Worm (Caenorhabditis elegans) whole organism, L4 larva: ENCODE data around the gene egl-5.
A peak's percentile ranks its signal among the peaks of the same experiment; 100 is the strongest.
"Not testable (repeated sequence)": the region's sequence is repeated elsewhere in the genome, so short reads cannot be mapped to it uniquely, and the experiment has no call there.

ENCODE experiments used
- F37D6.2 ChIP-seq: sonication (generic microtip); optimal IDR thresholded peaks from 2 replicates; lab custom pipeline; 2016; ENCODE audit warnings: mild to moderate bottlenecking, missing genetic modification characterization, missing compliant biosample characterization
- T20F7.1 ChIP-seq: fragments of 200-800 bp; sonication (Bioruptor generic); optimal IDR thresholded peaks from 2 replicates; lab custom pipeline; 2018; ENCODE audit warnings: mild to moderate bottlenecking, missing genetic modification characterization, missing compliant biosample characterization
- T26A8.4 ChIP-seq: fragments of 200-800 bp; sonication (Bioruptor generic); IDR thresholded peaks from 2 replicates; pipeline ENCODE4 v1.3.6; 2022; ENCODE audit warnings: missing genetic modification characterization, missing compliant biosample characterization
- Y105C5A.15 ChIP-seq: fragments of 200-800 bp; sonication (Bioruptor generic); IDR thresholded peaks from 2 replicates; pipeline ENCODE4 v1.3.6; 2022; ENCODE audit warnings: missing genetic modification characterization, missing compliant biosample characterization
- Y48G9A.11 ChIP-seq: fragments of 200-800 bp; sonication (Bioruptor generic); IDR thresholded peaks from 2 replicates; pipeline ENCODE4 v1.3.6; 2022; ENCODE audit warnings: missing genetic modification reagents, missing genetic modification characterization, missing compliant biosample characterization
- ZK546.5 ChIP-seq, 2 experiments: sonication (generic microtip); optimal IDR thresholded peaks; 2 replicates each; lab custom pipeline; 2017; ENCODE audit warnings: missing biosample characterization in 2 of 2, missing genetic modification characterization in 2 of 2
- aha-1 ChIP-seq: fragments of 150-350 bp; peaks from one replicate; lab custom pipeline; 2014; ENCODE audit warnings: missing biosample characterization, missing genetic modification characterization
- arid-1 ChIP-seq: fragments of 200-800 bp; sonication (Bioruptor generic); conservative IDR thresholded peaks from 2 replicates; pipeline ENCODE4 v1.3.6; 2022; ENCODE audit warnings: missing genetic modification reagents, missing genetic modification characterization, missing compliant biosample characterization
- ceh-20 ChIP-seq: fragments of 200-800 bp; sonication (Bioruptor generic); IDR thresholded peaks from 2 replicates; pipeline ENCODE4 v1.3.6; 2022; ENCODE audit warnings: missing genetic modification reagents, missing genetic modification characterization, missing compliant biosample characterization
- ceh-44 ChIP-seq: fragments of 200-800 bp; sonication (Bioruptor generic); IDR thresholded peaks from 2 replicates; pipeline ENCODE4 v1.3.6; 2022; ENCODE audit warnings: missing genetic modification reagents, missing genetic modification characterization, missing compliant biosample characterization
- ctbp-1 ChIP-seq: fragments of 200-800 bp; sonication (Bioruptor generic); IDR thresholded peaks from 2 replicates; pipeline ENCODE4 v1.3.6; 2022; ENCODE audit warnings: missing genetic modification reagents, missing genetic modification characterization, missing compliant biosample characterization
- dmd-6 ChIP-seq: fragments of 200-800 bp; sonication (Bioruptor generic); IDR thresholded peaks from 2 replicates; pipeline ENCODE4 v1.3.6; 2022; ENCODE audit warnings: missing genetic modification reagents, missing genetic modification characterization, missing compliant biosample characterization
- dmd-8 ChIP-seq: fragments of 200-800 bp; sonication (Bioruptor generic); IDR thresholded peaks from 2 replicates; pipeline ENCODE4 v1.3.6; 2022; ENCODE audit warnings: missing genetic modification characterization, missing compliant biosample characterization
- dpl-1 ChIP-seq: fragments of 150-350 bp; optimal IDR thresholded peaks from 2 replicates; lab custom pipeline; 2014; ENCODE audit warnings: missing biosample characterization, missing genetic modification reagents, missing genetic modification characterization
- duxl-1 ChIP-seq: sonication (generic microtip); optimal IDR thresholded peaks from 2 replicates; lab custom pipeline; 2016; ENCODE audit warnings: mild to moderate bottlenecking, missing genetic modification characterization, moderate library complexity, missing compliant biosample characterization; ENCODE audit not compliant: poor library complexity
- dve-1 ChIP-seq: sonication (generic microtip); optimal IDR thresholded peaks from 2 replicates; lab custom pipeline; 2017; ENCODE audit warnings: antibody characterized with exemption, mild to moderate bottlenecking, missing genetic modification characterization, missing compliant biosample characterization; ENCODE audit not compliant: insufficient read depth
- egl-43 ChIP-seq: fragments of 200-800 bp; sonication (Bioruptor generic); IDR thresholded peaks from 2 replicates; pipeline ENCODE4 v1.3.6; 2022; ENCODE audit warnings: missing genetic modification reagents, missing genetic modification characterization, missing compliant biosample characterization
- hlh-11 ChIP-seq: fragments of 200-800 bp; sonication (Bioruptor generic); optimal IDR thresholded peaks from 2 replicates; lab custom pipeline; 2018; ENCODE audit warnings: mild to moderate bottlenecking, missing genetic modification characterization, missing compliant biosample characterization
- hlh-30 ChIP-seq: sonication (generic microtip); optimal IDR thresholded peaks from 2 replicates; lab custom pipeline; 2017; ENCODE audit warnings: antibody characterized with exemption, mild to moderate bottlenecking, missing genetic modification characterization, missing compliant biosample characterization; ENCODE audit not compliant: insufficient read depth
- hmg-1.1 ChIP-seq: fragments of 200-800 bp; sonication (Bioruptor generic); IDR thresholded peaks from 2 replicates; pipeline ENCODE4 v1.3.6; 2022; ENCODE audit warnings: missing genetic modification reagents, missing genetic modification characterization, missing compliant biosample characterization
- lin-38 ChIP-seq: fragments of 200-800 bp; sonication (Bioruptor generic); IDR thresholded peaks from 2 replicates; pipeline ENCODE4 v1.3.6; 2022; ENCODE audit warnings: missing genetic modification reagents, missing genetic modification characterization, missing compliant biosample characterization
- lsy-2 ChIP-seq, 2 experiments: fragments of 150-350 bp in 1 of 2; sonication (generic microtip) in 1 of 2; optimal IDR thresholded peaks; 2 replicates each; lab custom pipeline; 2014 to 2017; ENCODE audit warnings: missing biosample characterization in 2 of 2, missing genetic modification characterization in 2 of 2
- madf-9 ChIP-seq: fragments of 200-800 bp; sonication (Bioruptor generic); conservative IDR thresholded peaks from 2 replicates; pipeline ENCODE4 v1.3.6; 2022; ENCODE audit warnings: missing genetic modification reagents, missing genetic modification characterization, missing compliant biosample characterization
- mep-1 ChIP-seq: fragments of 150-350 bp; sonication (generic microtip); optimal IDR thresholded peaks from 3 replicates; lab custom pipeline; 2014; ENCODE audit warnings: missing biosample characterization, missing genetic modification characterization
- mes-2 ChIP-seq: sonication (generic microtip); optimal IDR thresholded peaks from 2 replicates; lab custom pipeline; 2016; ENCODE audit warnings: missing genotype, mild to moderate bottlenecking, missing genetic modification characterization, missing compliant biosample characterization; ENCODE audit not compliant: poor library complexity, severe bottlenecking
- mxl-2 ChIP-seq: fragments of 200-800 bp; sonication (Bioruptor generic); conservative IDR thresholded peaks from 2 replicates; pipeline ENCODE4 v1.3.6; 2022; ENCODE audit warnings: missing genetic modification reagents, missing genetic modification characterization, missing compliant biosample characterization
- mxl-3 ChIP-seq: fragments of 200-800 bp; sonication (Bioruptor generic); optimal IDR thresholded peaks from 2 replicates; lab custom pipeline; 2018; ENCODE audit warnings: mild to moderate bottlenecking, missing genetic modification characterization, missing compliant biosample characterization
- nhr-102 ChIP-seq: sonication (generic microtip); optimal IDR thresholded peaks from 2 replicates; lab custom pipeline; 2016; ENCODE audit warnings: mild to moderate bottlenecking, missing genetic modification characterization, moderate library complexity, missing compliant biosample characterization
- rbr-2 ChIP-seq: sonication (generic microtip); optimal IDR thresholded peaks from 2 replicates; lab custom pipeline; 2016; ENCODE audit warnings: missing genotype, missing genetic modification characterization, missing compliant biosample characterization
- set-16 ChIP-seq: fragments of 200-800 bp; sonication (Bioruptor generic); IDR thresholded peaks from 2 replicates; pipeline ENCODE4 v1.3.6; 2022; ENCODE audit warnings: missing genetic modification reagents, missing genetic modification characterization, missing compliant biosample characterization
- spr-1 ChIP-seq: sonication (generic microtip); optimal IDR thresholded peaks from 2 replicates; lab custom pipeline; 2016; ENCODE audit warnings: mild to moderate bottlenecking, missing genetic modification characterization, missing compliant biosample characterization
- tra-1 ChIP-seq: fragments of 200-800 bp; sonication (Bioruptor generic); IDR thresholded peaks from 2 replicates; pipeline ENCODE4 v1.3.6; 2022; ENCODE audit warnings: missing genetic modification reagents, missing genetic modification characterization, missing compliant biosample characterization
- unc-62 ChIP-seq, 3 experiments: fragments of 150-350 bp in 1 of 3; sonication (generic microtip); optimal IDR thresholded peaks in 2 of 3; peaks in 1 of 3; 1 replicate in 1 of 3; 2 replicates in 2 of 3; lab custom pipeline; 2014 to 2017; ENCODE audit warnings: missing biosample characterization in 3 of 3, missing genetic modification characterization in 3 of 3, missing genetic modification reagents in 3 of 3, missing genotype in 1 of 3
- zag-1 ChIP-seq: fragments of 150-350 bp; optimal IDR thresholded peaks from 2 replicates; lab custom pipeline; 2014; ENCODE audit warnings: missing biosample characterization, missing genetic modification characterization
- zfp-3 ChIP-seq: fragments of 200-800 bp; sonication (Bioruptor generic); conservative IDR thresholded peaks from 2 replicates; pipeline ENCODE4 v1.3.6; 2022; ENCODE audit warnings: missing genetic modification reagents, missing genetic modification characterization, missing compliant biosample characterization
- zip-11 ChIP-seq: fragments of 200-800 bp; sonication (Bioruptor generic); IDR thresholded peaks from 2 replicates; pipeline ENCODE4 v1.3.6; 2022; ENCODE audit warnings: missing genetic modification characterization, missing compliant biosample characterization
- ztf-7 ChIP-seq: fragments of 150-350 bp; optimal IDR thresholded peaks from 2 replicates; lab custom pipeline; 2014; ENCODE audit warnings: missing biosample characterization, missing genetic modification characterization

The egl-5 gene

DNA sequence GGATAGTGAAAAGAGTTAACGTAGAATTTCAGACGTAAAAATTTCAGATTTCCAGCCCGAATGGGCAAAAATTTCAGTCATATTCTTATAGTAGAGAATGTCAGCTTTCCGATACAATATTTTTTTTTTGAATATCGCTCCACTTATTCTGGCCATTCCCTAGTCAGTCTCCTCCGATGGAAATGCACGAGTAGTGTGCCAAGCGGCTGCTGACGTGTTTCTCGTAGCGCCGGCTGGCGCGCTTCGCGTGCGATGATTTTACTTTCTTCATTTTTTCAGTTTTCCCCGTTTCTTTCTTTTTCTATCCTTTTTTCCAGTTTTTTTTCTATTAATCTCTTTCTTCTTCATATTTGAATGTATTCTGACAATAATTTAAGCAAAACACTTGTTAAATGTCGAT is 43.2 kb upstream of the egl-5 start:
- TF ChIP-seq dpl-1 (peak; percentile 55), madf-9 (GFP tag; lab: Robert Waterston, UW) (peak; percentile 48; the same call in 1 of the 2 replicates), T20F7.1 (GFP tag; lab: Kevin White, UChicago) (peak; percentile 37), unc-62 (GFP tag; optimal IDR thresholded peaks at IDR 0.05 in 1 of 2; lab: Kevin White, UChicago) (peak in 1 of 2 experiments; percentile 25), egl-43 (GFP tag; lab: Robert Waterston, UW) (peak; percentile 40; the same call in 1 of the 2 replicates), set-16 (GFP tag; lab: Robert Waterston, UW) (peak; percentile 23; the same call in 1 of the 2 replicates), mep-1 (tag; lab: Kevin White, UChicago) (peak; percentile 27), rbr-2 (tag; lab: Kevin White, UChicago) (peak; percentile 52), aha-1 (tag; lab: Kevin White, UChicago) (peak; percentile 42), lsy-2 (tag; optimal IDR thresholded peaks at IDR 0.05; lab: Kevin White, UChicago) (peak in 1 of 2 experiments; percentile 85), duxl-1 (tag; lab: Kevin White, UChicago) (peak; percentile 48), Y48G9A.11 (GFP tag; lab: Robert Waterston, UW) (0 out of 2 replicates have a peak, but pooled peaks have one; percentile 24), dve-1 (tag; lab: Kevin White, UChicago) (peak; percentile 59), lin-38 (GFP tag; lab: Robert Waterston, UW) (peak; percentile 84), hlh-30 (tag; lab: Kevin White, UChicago) (peak; percentile 40), F37D6.2 (tag; lab: Kevin White, UChicago) (peak; percentile 12), nhr-102 (tag; lab: Kevin White, UChicago) (peak; percentile 53), zfp-3 (GFP tag; lab: Robert Waterston, UW) (0 out of 2 replicates have a peak, but pooled peaks have one; percentile 41), ceh-20 (GFP tag; lab: Robert Waterston, UW) (peak; percentile 49; the same call in 1 of the 2 replicates), T26A8.4 (GFP tag; lab: Robert Waterston, UW) (peak; percentile 51; the same call in 1 of the 2 replicates), dmd-6 (GFP tag; lab: Robert Waterston, UW) (peak; percentile 33; the same call in 1 of the 2 replicates), mes-2 (tag; lab: Kevin White, UChicago) (peak; percentile 78), hmg-1.1 (GFP tag; lab: Robert Waterston, UW) (peak; percentile 47; the same call in 1 of the 2 replicates), hlh-11 (peak; percentile 38), arid-1 (GFP tag; lab: Robert Waterston, UW) (peak; percentile 41; the same call in 1 of the 2 replicates)
- not testable (repeated sequence) for TF ChIP-seq unc-62 (tag; optimal IDR thresholded peaks at IDR 0.05; lab: Kevin White, UChicago)

DNA sequence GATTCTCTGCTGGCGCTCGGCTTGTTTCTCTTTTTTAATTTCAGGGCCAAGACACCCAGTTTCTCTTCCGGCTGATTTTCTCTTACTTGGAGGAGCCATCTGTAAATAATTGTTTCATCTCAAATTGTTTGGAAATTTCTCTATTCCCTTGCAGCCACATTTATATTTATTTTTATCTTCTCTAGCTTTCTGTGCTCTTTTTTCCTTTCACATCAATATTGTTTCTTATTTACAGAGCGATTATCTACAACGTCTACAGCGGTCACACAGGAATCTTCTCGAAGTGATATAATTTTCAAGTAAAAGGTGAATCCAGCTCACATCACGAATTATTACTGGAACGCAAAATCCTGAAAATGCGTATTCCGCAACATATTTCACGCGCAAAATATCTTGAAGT is 41.3 kb upstream of the egl-5 start, which contains the start of the genes ZK686.6 and ZK686.1:
TSS of gene ZK686.6 (minus strand) at position 101 of the 400 bp plus-strand sequence.
TSS of gene ZK686.1 (plus strand) at position 234 of the 400 bp plus-strand sequence.
- TF ChIP-seq ZK546.5 (tag; optimal IDR thresholded peaks at IDR 0.05; lab: Kevin White, UChicago) (no peak), zag-1 (tag; lab: Kevin White, UChicago) (no peak), ztf-7 (tag; lab: Kevin White, UChicago) (no peak), Y105C5A.15 (no peak), zip-11 (GFP tag; lab: Robert Waterston, UW) (no peak), spr-1 (tag; lab: Kevin White, UChicago) (no peak), mxl-2 (no peak), tra-1 (GFP tag; lab: Robert Waterston, UW) (no peak)

DNA sequence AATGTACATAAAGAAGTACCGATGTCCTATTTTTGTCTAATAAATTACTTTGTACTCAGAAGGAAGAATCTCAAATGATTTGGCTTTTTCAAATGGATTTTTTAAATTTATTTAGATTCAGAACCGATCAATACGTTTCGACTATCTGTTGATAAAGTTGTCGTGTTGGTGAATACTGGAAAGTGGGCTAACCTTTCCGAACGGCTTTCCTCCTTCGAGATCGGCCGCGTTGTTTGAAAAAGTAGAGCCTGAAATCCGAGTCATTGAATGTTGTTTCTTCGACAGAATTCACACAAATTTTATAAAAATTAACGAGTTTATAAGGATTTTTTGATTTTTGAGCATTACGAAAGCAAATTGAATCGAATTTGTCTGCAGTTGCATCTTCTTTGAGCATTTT is 40.4 kb upstream of the egl-5 start:
- TF ChIP-seq F37D6.2 (tag; lab: Kevin White, UChicago) (no peak), ZK546.5 (tag; optimal IDR thresholded peaks at IDR 0.05; lab: Kevin White, UChicago) (no peak), mxl-3 (GFP tag; lab: Kevin White, UChicago) (no peak), dmd-8 (GFP tag; lab: Robert Waterston, UW) (no peak), aha-1 (tag; lab: Kevin White, UChicago) (peak; percentile 57), ctbp-1 (GFP tag; lab: Robert Waterston, UW) (0 out of 2 replicates have a peak, but pooled peaks have one; percentile 13), ceh-44 (GFP tag; lab: Robert Waterston, UW) (no peak)
